Fruit fly (Drosophila melanogaster): ENCODE data around the gene Cul2.

dm6 chr2L:21658529-21659009, at the start of gene Cul2:
- TF ChIP-seq psq (optimal IDR thresholded peaks at IDR 0.05) (no peak), Dll (optimal IDR thresholded peaks at IDR 0.05) (no peak), pan (optimal IDR thresholded peaks at IDR 0.05) (no peak), CG8478 (optimal IDR thresholded peaks at IDR 0.05) (no peak), usp (GFP tag; optimal IDR thresholded peaks at IDR 0.05) (no peak)
